Worm (Caenorhabditis elegans): Measurements from ENCODE around the gene gpch-1.
A peak's percentile ranks its signal among the peaks of the same experiment; 100 is the strongest.
"Not testable (repeated sequence)": the region's sequence is repeated elsewhere in the genome, so short reads cannot be mapped to it uniquely, and the experiment has no call there.

DNA sequence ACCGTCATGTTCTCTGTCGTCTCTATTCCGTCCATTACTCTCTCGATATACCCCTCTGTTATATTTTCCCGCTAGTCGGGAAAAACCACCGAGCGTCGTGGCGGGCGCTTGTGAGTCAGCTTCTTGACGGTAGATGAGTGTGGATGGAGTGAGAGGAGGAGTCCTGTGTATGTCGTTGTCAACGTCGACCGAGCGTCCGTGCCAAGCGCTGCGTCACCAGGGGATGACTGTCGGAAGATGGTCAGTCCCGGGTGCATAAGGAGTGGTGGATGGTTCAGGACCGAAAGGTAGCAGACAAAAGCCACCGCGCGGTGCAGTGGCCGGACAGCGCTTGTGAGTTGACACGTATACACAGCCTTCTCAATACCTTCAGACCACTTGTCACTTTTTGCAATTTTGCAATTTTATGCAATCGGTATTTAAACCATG lies 39.0 kb upstream of the gpch-1 start:
- TF ChIP-seq med-1 (GFP tag; optimal IDR thresholded peaks at IDR 0.05; ENCODE audit: insufficient read depth): not testable (repeated sequence)
- TF ChIP-seq ref-1 (GFP tag; conservative IDR thresholded peaks at IDR 0.05) (peak; percentile 63), klf-2 (GFP tag; conservative IDR thresholded peaks at IDR 0.05) (0 out of 2 replicates have a peak, but pooled peaks have one; percentile 62), flt-1 (GFP tag; IDR thresholded peaks at IDR 0.05) (peak; percentile 93), T22C8.4 (GFP tag; IDR thresholded peaks at IDR 0.05) (peak; percentile 66; the same call in 1 of the 2 replicates), tab-1 (GFP tag; IDR thresholded peaks at IDR 0.05) (peak; percentile 87), ztf-29 (GFP tag; IDR thresholded peaks at IDR 0.05) (0 out of 2 replicates have a peak, but pooled peaks have one; percentile 56)
